Worm (Caenorhabditis elegans) whole organism, late embryonic: ENCODE data around the gene clec-240.

Source experiments
- ceh-30 ChIP-seq: fragments of 150-350 bp; optimal IDR thresholded peaks from 2 replicates; lab custom pipeline; 2014; ENCODE audit warnings: missing biosample characterization, missing genetic modification characterization
- nhr-11 ChIP-seq: fragments of 150-350 bp; optimal IDR thresholded peaks from 2 replicates; lab custom pipeline; 2014; ENCODE audit warnings: missing biosample characterization, missing genetic modification characterization
- rnt-1 ChIP-seq: sonication (generic microtip); optimal IDR thresholded peaks from 2 replicates; lab custom pipeline; 2016; ENCODE audit warnings: missing genetic modification characterization, missing compliant biosample characterization

ce11 chrV:17009342-17010064 is at the start of gene clec-240, which contains the start of gene clc-12:
- TF ChIP-seq ceh-30 (tag; lab: Kevin White, UChicago) (no peak), nhr-11 (no peak), rnt-1 (tag; lab: Kevin White, UChicago) (no peak)
